Worm (Caenorhabditis elegans) whole organism, L2 larva: ENCODE measurements around the gene srz-16.

Experiments used
- F13H6.1 ChIP-seq: sonication (generic microtip); optimal IDR thresholded peaks from 2 replicates; lab custom pipeline; 2016; ENCODE audit warnings: missing genetic modification characterization, missing compliant biosample characterization
- R02D3.7 ChIP-seq: fragments of 150-350 bp; optimal IDR thresholded peaks from 2 replicates; lab custom pipeline; 2014; ENCODE audit warnings: missing biosample characterization, missing genetic modification characterization
- Y55F3AM.14 ChIP-seq: fragments of 200-800 bp; sonication (Bioruptor generic); optimal IDR thresholded peaks from 2 replicates; lab custom pipeline; 2018; ENCODE audit warnings: mild to moderate bottlenecking, missing genetic modification characterization, missing compliant biosample characterization
- ZK546.5 ChIP-seq: sonication (generic microtip); optimal IDR thresholded peaks from 2 replicates; lab custom pipeline; 2017; ENCODE audit warnings: missing biosample characterization, missing genetic modification characterization
- alr-1 ChIP-seq: fragments of 150-350 bp; optimal IDR thresholded peaks from 2 replicates; lab custom pipeline; 2014; ENCODE audit warnings: missing biosample characterization, missing genetic modification characterization
- aly-2 ChIP-seq: fragments of 150-350 bp; optimal IDR thresholded peaks from 2 replicates; lab custom pipeline; 2014; ENCODE audit warnings: missing biosample characterization, missing genetic modification characterization
- ama-1 ChIP-seq: fragments of 150-350 bp; optimal IDR thresholded peaks from 2 replicates; lab custom pipeline; 2018; ENCODE audit warnings: inconsistent platforms
- blmp-1 ChIP-seq: sonication (generic microtip); optimal IDR thresholded peaks from 2 replicates; lab custom pipeline; 2017; ENCODE audit warnings: missing genetic modification characterization, mild to moderate bottlenecking, missing compliant biosample characterization, antibody characterized with exemption, moderate library complexity; ENCODE audit not compliant: insufficient read depth
- crh-2 ChIP-seq: sonication (generic microtip); optimal IDR thresholded peaks from 2 replicates; lab custom pipeline; 2017; ENCODE audit warnings: missing biosample characterization, missing genetic modification characterization
- dmd-4 ChIP-seq: sonication (generic microtip); optimal IDR thresholded peaks from 2 replicates; lab custom pipeline; 2017; ENCODE audit warnings: missing biosample characterization, missing genetic modification characterization
- egl-27 ChIP-seq: sonication (generic microtip); optimal IDR thresholded peaks from 3 replicates; lab custom pipeline; 2017; ENCODE audit warnings: missing biosample characterization, missing genetic modification reagents, missing genetic modification characterization
- elt-3 ChIP-seq: sonication (generic microtip); optimal IDR thresholded peaks from 2 replicates; lab custom pipeline; 2017; ENCODE audit warnings: missing biosample characterization, missing genetic modification characterization
- lin-11 ChIP-seq: fragments of 150-350 bp; sonication (generic microtip); optimal IDR thresholded peaks from 2 replicates; lab custom pipeline; 2014; ENCODE audit warnings: missing biosample characterization, missing genetic modification characterization, inconsistent platforms, mixed read lengths
- lsy-2 ChIP-seq, 2 experiments: fragments of 150-350 bp in 1 of 2; sonication (generic microtip) in 1 of 2; optimal IDR thresholded peaks; 2 replicates each; lab custom pipeline; 2014 to 2017; ENCODE audit warnings: missing biosample characterization in 2 of 2, missing genetic modification characterization in 2 of 2
- mab-5 ChIP-seq: fragments of 150-350 bp; optimal IDR thresholded peaks from 2 replicates; lab custom pipeline; 2014; ENCODE audit warnings: missing biosample characterization, missing genetic modification characterization
- mbf-1 ChIP-seq: sonication (generic microtip); optimal IDR thresholded peaks from 2 replicates; lab custom pipeline; 2017; ENCODE audit warnings: missing biosample characterization, missing genetic modification characterization
- mdl-1 ChIP-seq, 2 experiments: fragments of 150-350 bp in 1 of 2; sonication (generic microtip) in 1 of 2; optimal IDR thresholded peaks; 2 replicates each; lab custom pipeline; 2017; ENCODE audit warnings: missing biosample characterization in 2 of 2, missing genetic modification characterization in 2 of 2
- nhr-10 ChIP-seq: sonication (generic microtip); optimal IDR thresholded peaks from 2 replicates; lab custom pipeline; 2017; ENCODE audit warnings: missing biosample characterization, missing genetic modification characterization
- nhr-11 ChIP-seq: fragments of 150-350 bp; optimal IDR thresholded peaks from 2 replicates; lab custom pipeline; 2014; ENCODE audit warnings: missing biosample characterization, missing genetic modification characterization
- nhr-12 ChIP-seq: fragments of 150-350 bp; optimal IDR thresholded peaks from 2 replicates; lab custom pipeline; 2014; ENCODE audit warnings: missing biosample characterization, missing genetic modification characterization
- nhr-21 ChIP-seq: fragments of 150-350 bp; optimal IDR thresholded peaks from 2 replicates; lab custom pipeline; 2014; ENCODE audit warnings: missing biosample characterization, missing genetic modification characterization
- nhr-23 ChIP-seq: fragments of 150-350 bp; optimal IDR thresholded peaks from 2 replicates; lab custom pipeline; 2014; ENCODE audit warnings: missing biosample characterization, missing genetic modification reagents, missing genetic modification characterization
- nhr-237 ChIP-seq: fragments of 150-350 bp; optimal IDR thresholded peaks from 2 replicates; lab custom pipeline; 2014; ENCODE audit warnings: missing biosample characterization, missing genetic modification characterization
- nhr-25 ChIP-seq: fragments of 150-350 bp; sonication (generic microtip); optimal IDR thresholded peaks from 3 replicates; lab custom pipeline; 2014; ENCODE audit warnings: missing biosample characterization, missing genetic modification characterization
- nhr-6 ChIP-seq: fragments of 150-350 bp; optimal IDR thresholded peaks from 2 replicates; lab custom pipeline; 2014; ENCODE audit warnings: missing biosample characterization, missing genetic modification characterization
- sem-4 ChIP-seq: fragments of 150-350 bp; optimal IDR thresholded peaks from 2 replicates; lab custom pipeline; 2014; ENCODE audit warnings: missing biosample characterization, missing genetic modification reagents, missing genetic modification characterization
- skn-1 ChIP-seq: sonication (generic microtip); optimal IDR thresholded peaks from 2 replicates; lab custom pipeline; 2017; ENCODE audit warnings: missing biosample characterization, missing genetic modification characterization
- sma-3 ChIP-seq: sonication (generic microtip); optimal IDR thresholded peaks from 2 replicates; lab custom pipeline; 2016; ENCODE audit warnings: missing genetic modification reagents, missing genetic modification characterization, missing compliant biosample characterization
- unc-39 ChIP-seq: fragments of 150-350 bp; optimal IDR thresholded peaks from 2 replicates; lab custom pipeline; 2014; ENCODE audit warnings: missing biosample characterization, missing genetic modification characterization
- unc-55 ChIP-seq: fragments of 150-350 bp; sonication (generic microtip); optimal IDR thresholded peaks from 3 replicates; lab custom pipeline; 2014; ENCODE audit warnings: missing biosample characterization, missing genetic modification reagents, missing genetic modification characterization
- unc-62 ChIP-seq: fragments of 150-350 bp; optimal IDR thresholded peaks from 2 replicates; lab custom pipeline; 2014; ENCODE audit warnings: missing biosample characterization, missing genetic modification reagents, missing genetic modification characterization
- zag-1 ChIP-seq: fragments of 150-350 bp; optimal IDR thresholded peaks from 2 replicates; lab custom pipeline; 2014; ENCODE audit warnings: missing biosample characterization, missing genetic modification characterization
- ztf-1 ChIP-seq: fragments of 200-800 bp; sonication (Bioruptor generic); conservative IDR thresholded peaks from 2 replicates; pipeline ENCODE4 v1.3.6; 2022; ENCODE audit warnings: missing genetic modification characterization, missing compliant biosample characterization
- ztf-4 ChIP-seq: fragments of 150-350 bp; optimal IDR thresholded peaks from 2 replicates; lab custom pipeline; 2014; ENCODE audit warnings: missing biosample characterization, missing genetic modification characterization

srz-16 gene

DNA sequence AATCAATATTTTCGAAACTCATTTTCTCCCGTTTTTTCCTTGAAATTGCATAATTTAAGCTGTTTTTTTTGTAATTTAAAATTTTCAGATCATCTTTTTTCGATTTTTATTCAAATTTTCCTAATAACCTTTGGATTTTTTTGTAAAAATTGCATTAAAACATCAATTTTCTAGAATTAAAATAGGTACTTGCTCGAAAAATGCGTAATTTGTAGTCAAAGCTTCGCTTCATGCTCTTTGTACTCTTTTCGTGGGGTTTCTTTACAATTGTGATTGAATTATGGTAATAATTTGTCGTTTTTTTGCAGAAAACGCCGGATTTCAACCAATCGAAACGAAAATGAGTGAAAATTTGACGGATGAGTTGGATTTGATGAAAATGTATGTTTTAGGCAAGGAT is 12.5 kb upstream of the srz-16 start, which contains the start of gene fog-2:
Gene fog-2 (plus strand): TSS at position 301 of the 400 bp plus-strand sequence.
- TF ChIP-seq lin-11 (tag; lab: Kevin White, UChicago) (no peak), nhr-6 (tag; lab: Kevin White, UChicago) (no peak), ZK546.5 (tag; lab: Kevin White, UChicago) (no peak), Y55F3AM.14 (GFP tag; lab: Kevin White, UChicago) (no peak), aly-2 (tag; lab: Kevin White, UChicago) (no peak), ztf-4 (tag; lab: Kevin White, UChicago) (no peak), unc-55 (no peak), lsy-2 (tag; optimal IDR thresholded peaks at IDR 0.05; lab: Kevin White, UChicago) (no peak), alr-1 (tag; lab: Kevin White, UChicago) (no peak), elt-3 (tag; lab: Kevin White, UChicago) (no peak), sem-4 (tag; lab: Kevin White, UChicago) (no peak), unc-39 (tag; lab: Kevin White, UChicago) (no peak), nhr-25 (tag; lab: Kevin White, UChicago) (no peak), zag-1 (no peak), nhr-237 (tag; lab: Kevin White, UChicago) (no peak), unc-62 (GFP tag; lab: Kevin White, UChicago) (no peak), nhr-10 (tag; lab: Kevin White, UChicago) (no peak), mbf-1 (no peak)

- TF ChIP-seq sma-3 (GFP tag; lab: Kevin White, UChicago) (no peak), elt-3 (tag; lab: Kevin White, UChicago) (no peak), zag-1 (no peak), mab-5 (tag; lab: Kevin White, UChicago) (no peak), nhr-21 (tag; lab: Kevin White, UChicago) (no peak), ama-1 (no peak), F13H6.1 (tag; lab: Kevin White, UChicago) (no peak), Y55F3AM.14 (GFP tag; lab: Kevin White, UChicago) (no peak), ztf-1 (GFP tag; lab: Robert Waterston, UW) (no peak), nhr-237 (tag; lab: Kevin White, UChicago) (no peak), R02D3.7 (tag; lab: Kevin White, UChicago) (no peak)
These were observed 10.2 kb upstream of the srz-16 start, which contains the start of gene ftr-1 for ce11 chrV:20196671-20197070. Gene ftr-1, plus strand, starts transcription at chrV:20196971.

DNA sequence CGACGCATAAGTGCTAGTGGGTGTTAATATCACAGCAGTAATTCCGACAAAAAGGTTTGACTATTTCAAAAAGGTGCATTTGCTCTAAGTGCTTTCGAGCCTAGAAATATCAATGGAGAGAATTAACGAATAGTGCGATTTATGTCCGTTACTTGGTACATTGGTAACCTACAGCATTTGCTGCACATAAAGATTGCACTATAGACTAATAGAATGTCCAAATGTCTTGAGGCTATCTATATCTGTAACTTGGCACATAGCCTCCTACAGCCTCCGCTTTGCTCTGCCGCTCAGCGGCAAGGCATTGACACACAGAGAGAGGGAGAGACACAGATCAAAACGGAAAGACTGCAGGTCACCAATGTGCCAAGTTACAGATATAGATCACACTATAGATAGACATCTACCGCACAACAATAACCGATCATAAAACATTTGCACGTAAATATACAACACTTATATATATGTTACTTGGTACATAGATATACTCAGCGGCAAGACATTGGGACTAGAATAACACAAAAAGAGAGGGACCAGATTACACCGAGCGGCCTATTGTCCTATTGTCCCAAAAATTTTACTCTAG is 9.1 kb upstream of the srz-16 start, which contains the start of the genes srh-217 and Y113G7B.28:
Gene srh-217 (minus strand): TSS at position 101 of the 586 bp plus-strand sequence.
Gene Y113G7B.28 (plus strand): TSS at position 536 of the 586 bp plus-strand sequence.
- TF ChIP-seq crh-2 (no peak), nhr-11 (tag; lab: Kevin White, UChicago) (no peak), zag-1 (no peak), nhr-237 (tag; lab: Kevin White, UChicago) (no peak), mdl-1 (tag; optimal IDR thresholded peaks at IDR 0.05; lab: Kevin White, UChicago) (no peak), nhr-23 (tag; lab: Kevin White, UChicago) (no peak), dmd-4 (tag; lab: Kevin White, UChicago) (no peak), egl-27 (tag; lab: Kevin White, UChicago) (no peak), nhr-12 (no peak)

ce11 chrV:20192102-20192880 is 5.8 kb upstream of the srz-16 start, which contains the start of the genes fbxa-115 and Y113G7B.27:
Gene fbxa-115, minus strand, starts transcription at chrV:20192152.
Gene Y113G7B.27, plus strand, starts transcription at chrV:20192830.
- TF ChIP-seq blmp-1: no peak
- peak; percentile 78 for TF ChIP-seq skn-1 (tag; lab: Kevin White, UChicago)
